Worm (Caenorhabditis elegans): Measurements from ENCODE around the gene Y70C5A.3.

ce11 chrV:16588428-16588827 lies 32.3 kb downstream of the Y70C5A.3 start, which contains the start of gene srw-73:
- TF ChIP-seq klf-2 (GFP tag; conservative IDR thresholded peaks at IDR 0.05) = no peak
- no peak for TF ChIP-seq cog-1 (tag; optimal IDR thresholded peaks at IDR 0.05)
- no peak for TF ChIP-seq flt-1 (GFP tag; IDR thresholded peaks at IDR 0.05)
- no peak for TF ChIP-seq ztf-29 (GFP tag; IDR thresholded peaks at IDR 0.05)
- TF ChIP-seq med-1 (GFP tag; optimal IDR thresholded peaks at IDR 0.05; ENCODE audit: insufficient read depth) = no peak
- no peak for TF ChIP-seq ref-1 (GFP tag; conservative IDR thresholded peaks at IDR 0.05)
- TF ChIP-seq T22C8.4 (GFP tag; IDR thresholded peaks at IDR 0.05) = no peak

Measured in whole organism, midembryonic.